Fruit fly (Drosophila melanogaster) whole organism, adult: ENCODE results near the gene SmD1.
A peak's percentile ranks its signal among the peaks of the same experiment; 100 is the strongest.

Experiments used
- CG11617 ChIP-seq: fragments of 200-800 bp; sonication (Bioruptor generic); optimal IDR thresholded peaks from 2 replicates; lab custom pipeline; 2017; ENCODE audit warnings: mild to moderate bottlenecking, missing biosample characterization, missing genetic modification reagents, missing genetic modification characterization
- CG12768 ChIP-seq: fragments of 200-800 bp; sonication (Bioruptor generic); optimal IDR thresholded peaks from 2 replicates; lab custom pipeline; 2017; ENCODE audit warnings: missing biosample characterization, missing genetic modification characterization, mild to moderate bottlenecking, moderate library complexity, missing genetic modification reagents
- CG14711 ChIP-seq: fragments of 200-800 bp; sonication (Bioruptor generic); optimal IDR thresholded peaks from 2 replicates; lab custom pipeline; 2018; ENCODE audit warnings: missing biosample characterization, mild to moderate bottlenecking, missing genetic modification characterization, moderate library complexity
- CG1620 ChIP-seq: fragments of 200-800 bp; sonication (Bioruptor generic); optimal IDR thresholded peaks from 2 replicates; lab custom pipeline; 2016; ENCODE audit warnings: missing biosample characterization, missing genetic modification characterization
- CG33017 ChIP-seq: fragments of 200-800 bp; sonication (Bioruptor generic); optimal IDR thresholded peaks from 2 replicates; lab custom pipeline; 2018; ENCODE audit warnings: missing biosample characterization, mild to moderate bottlenecking, missing genetic modification characterization, moderate library complexity
- CG5204 ChIP-seq: fragments of 200-800 bp; sonication (Bioruptor generic); optimal IDR thresholded peaks from 2 replicates; lab custom pipeline; 2016; ENCODE audit warnings: missing biosample characterization, missing genetic modification characterization
- CG7045 ChIP-seq: fragments of 200-800 bp; sonication (Bioruptor generic); optimal IDR thresholded peaks from 2 replicates; lab custom pipeline; 2017; ENCODE audit warnings: missing biosample characterization, mild to moderate bottlenecking, missing genetic modification characterization
- CG7101 ChIP-seq: fragments of 200-800 bp; sonication (Bioruptor generic); optimal IDR thresholded peaks from 2 replicates; lab custom pipeline; 2018; ENCODE audit warnings: missing biosample characterization, mild to moderate bottlenecking, missing genetic modification characterization, moderate library complexity
- Clk ChIP-seq: fragments of 200-800 bp; sonication (Bioruptor generic); optimal IDR thresholded peaks from 2 replicates; lab custom pipeline; 2017; ENCODE audit warnings: missing biosample characterization, missing genetic modification characterization
- Crg-1 ChIP-seq: fragments of 200-800 bp; sonication (Bioruptor generic); optimal IDR thresholded peaks from 2 replicates; lab custom pipeline; 2016; ENCODE audit warnings: missing biosample characterization, missing genetic modification characterization
- Hr96 ChIP-seq: fragments of 200-800 bp; sonication (Bioruptor generic); optimal IDR thresholded peaks from 2 replicates; lab custom pipeline; 2016; ENCODE audit warnings: missing biosample characterization, missing genetic modification characterization
- Mnt ChIP-seq: fragments of 200-800 bp; sonication (Bioruptor generic); optimal IDR thresholded peaks from 2 replicates; lab custom pipeline; 2016; ENCODE audit warnings: missing biosample characterization, mild to moderate bottlenecking, missing genetic modification characterization
- bab1 ChIP-seq: fragments of 200-800 bp; sonication (Bioruptor generic); optimal IDR thresholded peaks from 3 replicates; lab custom pipeline; 2019; ENCODE audit warnings: missing biosample characterization, mild to moderate bottlenecking, missing genetic modification characterization, moderate library complexity
- cic ChIP-seq: fragments of 200-800 bp; sonication (Bioruptor generic); optimal IDR thresholded peaks from 2 replicates; lab custom pipeline; 2017; ENCODE audit warnings: missing biosample characterization, mild to moderate bottlenecking, missing genetic modification characterization, moderate library complexity
- cnc ChIP-seq, 2 experiments: fragments of >200 bp; optimal IDR thresholded peaks; 2 replicates each; lab custom pipeline; 2017
- kay ChIP-seq: fragments of 200-800 bp; sonication (Bioruptor generic); peaks from one replicate; lab custom pipeline; 2016; ENCODE audit warnings: missing biosample characterization, missing genetic modification characterization, borderline replicate concordance
- ovo ChIP-seq: fragments of 200-800 bp; sonication (Bioruptor generic); optimal IDR thresholded peaks from 2 replicates; lab custom pipeline; 2016; ENCODE audit warnings: missing biosample characterization, missing genetic modification characterization
- pad ChIP-seq: fragments of 200-800 bp; sonication (Bioruptor generic); optimal IDR thresholded peaks from 3 replicates; lab custom pipeline; 2017; ENCODE audit warnings: missing biosample characterization, missing genetic modification characterization, mild to moderate bottlenecking, moderate library complexity, missing genetic modification reagents
- tj ChIP-seq: fragments of 200-800 bp; sonication (Bioruptor generic); optimal IDR thresholded peaks from 3 replicates; lab custom pipeline; 2017; ENCODE audit warnings: missing biosample characterization, mild to moderate bottlenecking, missing genetic modification characterization, moderate library complexity
- toe ChIP-seq: fragments of 200-800 bp; sonication (Bioruptor generic); optimal IDR thresholded peaks from 2 replicates; lab custom pipeline; 2016; ENCODE audit warnings: missing biosample characterization, missing genetic modification characterization

Gene SmD1

dm6 chr3L:12749567-12750535, 15.4 kb upstream of the SmD1 start, which contains the start of the genes Klc and CG10984:
Gene Klc (minus strand): TSS chr3L:12750056.
Gene CG10984 (plus strand): TSS chr3L:12750119.
- TF ChIP-seq pad (no peak), bab1 (GFP tag; lab: Kevin White, UChicago) (peak; percentile 43), CG7045 (GFP tag; lab: Kevin White, UChicago) (peak; percentile 37), CG7101 (tag; lab: Kevin White, UChicago) (peak; percentile 2), CG14711 (peak; percentile 57), Clk (GFP tag; lab: Kevin White, UChicago) (no peak), tj (GFP tag; lab: Kevin White, UChicago) (peak; percentile 70)

dm6 chr3L:12748711-12749566, 14.5 kb upstream of the SmD1 start:
- TF ChIP-seq CG33017 (tag; lab: Kevin White, UChicago) (no peak), kay (GFP tag; lab: Kevin White, UChicago) (peak; percentile 81)

- TF ChIP-seq CG1620 (GFP tag; lab: Kevin White, UChicago) (no peak), CG5204 (no peak), tj (GFP tag; lab: Kevin White, UChicago) (no peak), Clk (GFP tag; lab: Kevin White, UChicago) (no peak), kay (GFP tag; lab: Kevin White, UChicago) (no peak), Crg-1 (no peak), cic (GFP tag; lab: Kevin White, UChicago) (no peak), CG11617 (GFP tag; lab: Kevin White, UChicago) (no peak), ovo (no peak), Mnt (GFP tag; lab: Kevin White, UChicago) (no peak), toe (GFP tag; lab: Kevin White, UChicago) (no peak)
These were observed 11.8 kb upstream of the SmD1 start for dm6 chr3L:12746241-12746640.

dm6 chr3L:12745121-12745770, 10.8 kb upstream of the SmD1 start, which contains the start of gene CG32109:
Gene CG32109 (plus strand): TSS chr3L:12745344.
- TF ChIP-seq bab1 (GFP tag; lab: Kevin White, UChicago), result peak; percentile 36
- TF ChIP-seq Clk (GFP tag; lab: Kevin White, UChicago), result no peak
- TF ChIP-seq cic (GFP tag; lab: Kevin White, UChicago), result peak; percentile 18
- TF ChIP-seq CG7045 (GFP tag; lab: Kevin White, UChicago), result no peak
- TF ChIP-seq CG12768 (GFP tag; lab: Kevin White, UChicago), result no peak
- peak; percentile 93 for TF ChIP-seq kay (GFP tag; lab: Kevin White, UChicago)
- no peak for TF ChIP-seq CG33017 (tag; lab: Kevin White, UChicago)

- TF ChIP-seq kay (GFP tag; lab: Kevin White, UChicago) (peak; percentile 78), CG11617 (GFP tag; lab: Kevin White, UChicago) (peak; percentile 34), Mnt (GFP tag; lab: Kevin White, UChicago) (peak; percentile 14), cic (GFP tag; lab: Kevin White, UChicago) (no peak), CG12768 (GFP tag; lab: Kevin White, UChicago) (no peak), CG14711 (peak; percentile 34), pad (no peak), Clk (GFP tag; lab: Kevin White, UChicago) (no peak), Hr96 (GFP tag; lab: Kevin White, UChicago) (no peak), CG7101 (tag; lab: Kevin White, UChicago) (no peak), cnc (optimal IDR thresholded peaks at IDR 0.05; lab: Kevin White, UChicago) (no peak)
These were observed 7.2 kb upstream of the SmD1 start, which contains the start of gene CG32112 for dm6 chr3L:12741608-12742007. Gene CG32112 (plus strand): TSS chr3L:12741718.

dm6 chr3L:12735707-12736106, 1.3 kb upstream of the SmD1 start:
- TF ChIP-seq CG7101 (tag; lab: Kevin White, UChicago), result no peak
- TF ChIP-seq bab1 (GFP tag; lab: Kevin White, UChicago), result no peak
- no peak for TF ChIP-seq CG7045 (GFP tag; lab: Kevin White, UChicago)
- TF ChIP-seq Hr96 (GFP tag; lab: Kevin White, UChicago), result no peak
- TF ChIP-seq CG14711, result no peak
- no peak for TF ChIP-seq Mnt (GFP tag; lab: Kevin White, UChicago)
- no peak for TF ChIP-seq ovo
- no peak for TF ChIP-seq tj (GFP tag; lab: Kevin White, UChicago)
- no peak for TF ChIP-seq cic (GFP tag; lab: Kevin White, UChicago)
- no peak for TF ChIP-seq Crg-1
